Worm (Caenorhabditis elegans) whole organism, L2 larva: Measurements from ENCODE around the gene srtx-1.

Experiments used
- ceh-82 ChIP-seq: fragments of 150-350 bp; optimal IDR thresholded peaks from 2 replicates; lab custom pipeline; 2014; ENCODE audit warnings: missing biosample characterization, missing genetic modification characterization
- sma-9 ChIP-seq, 2 experiments: fragments of 150-350 bp in 1 of 2; sonication (generic microtip) in 1 of 2; optimal IDR thresholded peaks; 2 replicates each; lab custom pipeline; 2014 to 2016; ENCODE audit warnings: missing genetic modification characterization in 2 of 2, mild to moderate bottlenecking in 1 of 2, missing biosample characterization in 1 of 2, missing compliant biosample characterization in 1 of 2, missing genetic modification reagents in 1 of 2, moderate library complexity in 1 of 2

Gene srtx-1

DNA sequence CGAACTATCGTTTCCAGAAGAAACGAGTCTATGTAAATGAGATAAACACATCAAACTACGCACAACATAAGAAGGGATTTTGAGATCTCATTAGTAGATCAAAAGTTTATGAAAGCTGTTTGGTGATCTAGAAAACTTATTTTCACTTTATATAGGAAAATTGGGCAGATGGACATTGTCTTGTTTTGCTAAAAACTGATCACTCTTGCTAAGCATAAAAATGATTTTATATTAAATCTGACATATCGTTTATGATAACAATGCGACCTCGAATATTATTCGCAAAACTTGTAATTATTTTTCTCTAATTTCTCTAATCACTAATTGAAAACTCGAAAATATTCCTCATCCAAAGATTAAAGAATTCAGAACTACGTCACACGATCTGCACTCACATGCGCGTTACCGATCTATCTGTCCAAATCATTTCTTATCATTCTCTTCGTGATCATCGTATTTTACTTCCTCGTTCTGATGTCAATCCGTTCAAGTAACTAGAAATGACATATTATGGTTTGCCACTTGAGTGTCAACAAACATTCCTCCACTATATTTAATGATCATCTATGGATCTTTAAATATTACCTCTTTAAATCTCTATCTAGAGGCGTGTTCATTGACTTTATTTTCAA lies 48.9 kb downstream of the srtx-1 start, which contains the start of gene F55G1.7:
Gene F55G1.7, minus strand, starts transcription at position 51 of the 632 bp plus-strand sequence.
- TF ChIP-seq sma-9 (GFP tag; optimal IDR thresholded peaks at IDR 0.05; lab: Kevin White, UChicago): peak; percentile 47
- TF ChIP-seq sma-9 (tag; optimal IDR thresholded peaks at IDR 0.05; lab: Kevin White, UChicago): no peak
- TF ChIP-seq ceh-82 (tag; lab: Kevin White, UChicago): no peak
